Fruit fly (Drosophila melanogaster): Measurements from ENCODE around the gene CG5895.

The CG5895 gene

dm6 chr3L:16049955-16050886 lies 14.9 kb downstream of the CG5895 start (continued):
- TF ChIP-seq CG2712 (tag; optimal IDR thresholded peaks at IDR 0.05) (no peak), Fer1 (GFP tag; optimal IDR thresholded peaks at IDR 0.05) (peak; percentile 62), CG15514 (GFP tag; optimal IDR thresholded peaks at IDR 0.05) (no peak), CG10431 (GFP tag; optimal IDR thresholded peaks at IDR 0.05) (peak; percentile 22), danr (GFP tag; IDR thresholded peaks at IDR 0.05) (no peak), sob (GFP tag; IDR thresholded peaks at IDR 0.05) (peak; percentile 46; the same call in 1 of the 2 replicates), NK7.1 (GFP tag; optimal IDR thresholded peaks at IDR 0.05) (no peak), kah (GFP tag; optimal IDR thresholded peaks at IDR 0.05) (no peak), Sox100B (GFP tag; optimal IDR thresholded peaks at IDR 0.05) (peak; percentile 46), nau (GFP tag; optimal IDR thresholded peaks at IDR 0.05) (peak; percentile 53), YL-1 (GFP tag; optimal IDR thresholded peaks at IDR 0.05) (peak; percentile 53), CG5180 (GFP tag; optimal IDR thresholded peaks at IDR 0.05) (peak; percentile 40), Doc3 (GFP tag; IDR thresholded peaks at IDR 0.05; ENCODE audit: partially characterized antibody) (no peak), CG6683 (GFP tag; optimal IDR thresholded peaks at IDR 0.05) (no peak), Atf6 (GFP tag; IDR thresholded peaks at IDR 0.05) (peak; percentile 70), schlank (tag; optimal IDR thresholded peaks at IDR 0.05) (peak; percentile 61), ttk (GFP tag; IDR thresholded peaks at IDR 0.05) (no peak), bab2 (GFP tag; optimal IDR thresholded peaks at IDR 0.05) (no peak), crc (GFP tag; optimal IDR thresholded peaks at IDR 0.05) (no peak), CG12236 (GFP tag; optimal IDR thresholded peaks at IDR 0.05) (no peak), CG17359 (tag; optimal IDR thresholded peaks at IDR 0.05) (peak; percentile 35), CG9727 (GFP tag; optimal IDR thresholded peaks at IDR 0.05) (peak; percentile 44), CG10366 (GFP tag; IDR thresholded peaks at IDR 0.05) (no peak), unpg (GFP tag; optimal IDR thresholded peaks at IDR 0.05) (peak; percentile 31), ems (GFP tag; optimal IDR thresholded peaks at IDR 0.05) (no peak), lmd (GFP tag; IDR thresholded peaks at IDR 0.05) (peak; percentile 12; the same call in 1 of the 2 replicates), CG13424 (tag; optimal IDR thresholded peaks at IDR 0.05) (peak; percentile 5), sr (GFP tag; IDR thresholded peaks at IDR 0.05) (0 out of 3 replicates have a peak, but pooled peaks have one; percentile 11), sim (GFP tag; IDR thresholded peaks at IDR 0.05) (0 out of 2 replicates have a peak, but pooled peaks have one; percentile 4), pros (GFP tag; optimal IDR thresholded peaks at IDR 0.05) (peak; percentile 37), chn (GFP tag; optimal IDR thresholded peaks at IDR 0.05) (peak; percentile 6), Dfd (GFP tag; optimal IDR thresholded peaks at IDR 0.05) (no peak), NFAT (GFP tag; IDR thresholded peaks at IDR 0.05) (peak; percentile 47; the same call in 1 of the 2 replicates), pb (GFP tag; optimal IDR thresholded peaks at IDR 0.05) (no peak), CG10565 (GFP tag; optimal IDR thresholded peaks at IDR 0.05) (no peak), CG32532 (GFP tag; IDR thresholded peaks at IDR 0.05) (no peak), CG11695 (GFP tag; IDR thresholded peaks at IDR 0.05) (peak; percentile 35; the same call in 1 of the 3 replicates), dysf (GFP tag; IDR thresholded peaks at IDR 0.05) (no peak), CG34422 (GFP tag; IDR thresholded peaks at IDR 0.05) (peak; percentile 39; the same call in 1 of the 3 replicates), CG11456 (GFP tag; IDR thresholded peaks at IDR 0.05) (0 out of 3 replicates have a peak, but pooled peaks have one; percentile 40), CG3726 (GFP tag; IDR thresholded peaks at IDR 0.05) (no peak), CG13123 (GFP tag; optimal IDR thresholded peaks at IDR 0.05) (no peak), CG11085 (GFP tag; IDR thresholded peaks at IDR 0.05) (no peak), Deaf1 (tag; optimal IDR thresholded peaks at IDR 0.05) (peak; percentile 76), Sry-β (GFP tag; optimal IDR thresholded peaks at IDR 0.05) (no peak), usp (GFP tag; optimal IDR thresholded peaks at IDR 0.05) (no peak), CG8281 (tag; optimal IDR thresholded peaks at IDR 0.05) (peak; percentile 8), CG3847 (GFP tag; IDR thresholded peaks at IDR 0.05) (no peak), CG14710 (tag; optimal IDR thresholded peaks at IDR 0.05) (no peak)
